Fruit fly (Drosophila melanogaster) whole organism, prepupa: ENCODE data around the gene CG15386.

Experiments
- CG10631 ChIP-seq: fragments of 200-800 bp; sonication (Bioruptor generic); optimal IDR thresholded peaks from 2 replicates; lab custom pipeline; 2016; ENCODE audit warnings: missing biosample characterization, missing genetic modification characterization
- CG10669 ChIP-seq: fragments of 200-800 bp; sonication (Bioruptor generic); optimal IDR thresholded peaks from 3 replicates; lab custom pipeline; 2018; ENCODE audit warnings: missing biosample characterization, mild to moderate bottlenecking, missing genetic modification characterization, moderate library complexity
- CG11294 ChIP-seq: fragments of 200-800 bp; sonication (Bioruptor generic); IDR thresholded peaks from 2 replicates; pipeline ENCODE4 v1.3.6; 2022; ENCODE audit warnings: missing biosample characterization, missing genetic modification characterization
- CG11762 ChIP-seq: fragments of 200-800 bp; sonication (Bioruptor generic); optimal IDR thresholded peaks from 3 replicates; lab custom pipeline; 2016; ENCODE audit warnings: missing biosample characterization, missing genetic modification characterization; ENCODE audit not compliant: insufficient read depth
- CG15336 ChIP-seq: fragments of 200-800 bp; sonication (Bioruptor generic); IDR thresholded peaks from 2 replicates; pipeline ENCODE4 v1.3.6; 2022; ENCODE audit warnings: missing biosample characterization, missing genetic modification characterization
- CG1621 ChIP-seq: fragments of 200-800 bp; sonication (Bioruptor generic); optimal IDR thresholded peaks from 3 replicates; lab custom pipeline; 2018; ENCODE audit warnings: missing biosample characterization, mild to moderate bottlenecking, missing genetic modification characterization
- CG3032 ChIP-seq: fragments of 200-800 bp; optimal IDR thresholded peaks from 2 replicates; lab custom pipeline; 2019; ENCODE audit warnings: missing biosample characterization, mild to moderate bottlenecking, missing genetic modification characterization, moderate library complexity
- CG31627 ChIP-seq: fragments of 200-800 bp; sonication (Bioruptor generic); optimal IDR thresholded peaks from 3 replicates; lab custom pipeline; 2016; ENCODE audit warnings: missing biosample characterization, missing genetic modification characterization
- CG32006 ChIP-seq: fragments of 200-800 bp; sonication (Bioruptor generic); optimal IDR thresholded peaks from 3 replicates; lab custom pipeline; 2017; ENCODE audit warnings: missing biosample characterization, mild to moderate bottlenecking, missing genetic modification characterization
- CG34406 ChIP-seq: fragments of 200-800 bp; sonication (Bioruptor generic); optimal IDR thresholded peaks from 3 replicates; lab custom pipeline; 2016; ENCODE audit warnings: missing biosample characterization, missing genetic modification characterization
- CG3919 ChIP-seq: fragments of 200-800 bp; sonication (Bioruptor generic); optimal IDR thresholded peaks from 3 replicates; lab custom pipeline; 2016; ENCODE audit warnings: missing biosample characterization, missing genetic modification characterization
- CG4318 ChIP-seq: fragments of 200-800 bp; sonication (Bioruptor generic); optimal IDR thresholded peaks from 3 replicates; lab custom pipeline; 2017; ENCODE audit warnings: missing biosample characterization, mild to moderate bottlenecking, missing genetic modification characterization
- CG6163 ChIP-seq: fragments of 200-800 bp; sonication (Bioruptor generic); IDR thresholded peaks from 3 replicates; pipeline ENCODE4 v1.3.6; 2022; ENCODE audit warnings: missing biosample characterization, missing genetic modification characterization
- CG6276 ChIP-seq: fragments of 200-800 bp; sonication (Bioruptor generic); optimal IDR thresholded peaks from 2 replicates; lab custom pipeline; 2017; ENCODE audit warnings: missing biosample characterization, mild to moderate bottlenecking, missing genetic modification characterization
- CG6792 ChIP-seq: fragments of 200-800 bp; sonication (Bioruptor generic); optimal IDR thresholded peaks from 3 replicates; lab custom pipeline; 2016; ENCODE audit warnings: missing biosample characterization, missing genetic modification characterization
- CG6808 ChIP-seq: fragments of 200-800 bp; sonication (Bioruptor generic); optimal IDR thresholded peaks from 3 replicates; lab custom pipeline; 2017; ENCODE audit warnings: missing biosample characterization, missing genetic modification characterization, mild to moderate bottlenecking, moderate library complexity, missing genetic modification reagents
- CG6854 ChIP-seq: fragments of 200-800 bp; sonication (Bioruptor generic); optimal IDR thresholded peaks from 2 replicates; lab custom pipeline; 2017; ENCODE audit warnings: missing biosample characterization, mild to moderate bottlenecking, missing genetic modification characterization
- CG8119 ChIP-seq: fragments of 200-800 bp; sonication (Bioruptor generic); IDR thresholded peaks from 3 replicates; pipeline ENCODE4 v1.3.6; 2022; ENCODE audit warnings: missing biosample characterization, missing genetic modification characterization
- CG8319 ChIP-seq: fragments of 200-800 bp; sonication (Bioruptor generic); optimal IDR thresholded peaks from 3 replicates; lab custom pipeline; 2016; ENCODE audit warnings: missing biosample characterization, missing genetic modification characterization
- CG8632 ChIP-seq: fragments of 200-800 bp; sonication (Bioruptor generic); optimal IDR thresholded peaks from 3 replicates; lab custom pipeline; 2016; ENCODE audit warnings: missing biosample characterization, missing genetic modification characterization
- CG9139 ChIP-seq: fragments of 200-800 bp; sonication (Bioruptor generic); optimal IDR thresholded peaks from 3 replicates; lab custom pipeline; 2017; ENCODE audit warnings: missing biosample characterization, mild to moderate bottlenecking, missing genetic modification characterization
- Eip75B ChIP-seq: fragments of 200-800 bp; sonication (Bioruptor generic); optimal IDR thresholded peaks from 3 replicates; lab custom pipeline; 2016; ENCODE audit warnings: missing biosample characterization, missing genetic modification characterization
- Eip78C ChIP-seq: fragments of 200-800 bp; sonication (Bioruptor generic); peaks from one replicate; lab custom pipeline; 2016; ENCODE audit warnings: missing biosample characterization, missing genetic modification characterization
- Eip93F ChIP-seq: fragments of 200-800 bp; sonication (Bioruptor generic); optimal IDR thresholded peaks from 2 replicates; lab custom pipeline; 2016; ENCODE audit warnings: missing biosample characterization, mild to moderate bottlenecking, missing genetic modification characterization
- Ets21C ChIP-seq: fragments of 200-800 bp; sonication (Bioruptor generic); optimal IDR thresholded peaks from 3 replicates; lab custom pipeline; 2016; ENCODE audit warnings: missing biosample characterization, missing genetic modification characterization
- Hr38 ChIP-seq: sonication (Bioruptor generic); optimal IDR thresholded peaks from 2 replicates; lab custom pipeline; 2016; ENCODE audit warnings: missing biosample characterization, missing genetic modification characterization
- Hr39 ChIP-seq: fragments of 200-800 bp; sonication (Bioruptor generic); optimal IDR thresholded peaks from 2 replicates; lab custom pipeline; 2016; ENCODE audit warnings: missing biosample characterization, missing genetic modification characterization
- Hr4 ChIP-seq: fragments of 200-800 bp; sonication (Bioruptor generic); optimal IDR thresholded peaks from 3 replicates; lab custom pipeline; 2016; ENCODE audit warnings: missing biosample characterization, missing genetic modification characterization
- OdsH ChIP-seq: fragments of 200-800 bp; sonication (Bioruptor generic); optimal IDR thresholded peaks from 3 replicates; lab custom pipeline; 2016; ENCODE audit warnings: missing biosample characterization, missing genetic modification characterization
- Smox ChIP-seq: fragments of 200-800 bp; sonication (Bioruptor generic); optimal IDR thresholded peaks from 3 replicates; lab custom pipeline; 2016; ENCODE audit warnings: missing biosample characterization, missing genetic modification characterization
- Sox15 ChIP-seq: fragments of 200-800 bp; sonication (Bioruptor generic); optimal IDR thresholded peaks from 3 replicates; lab custom pipeline; 2016; ENCODE audit warnings: missing biosample characterization, missing genetic modification characterization
- achi ChIP-seq: fragments of 200-800 bp; sonication (Bioruptor generic); optimal IDR thresholded peaks from 3 replicates; lab custom pipeline; 2016; ENCODE audit warnings: missing biosample characterization, missing genetic modification characterization
- acj6 ChIP-seq: fragments of 200-800 bp; sonication (Bioruptor generic); optimal IDR thresholded peaks from 3 replicates; lab custom pipeline; 2016; ENCODE audit warnings: missing biosample characterization, missing genetic modification characterization
- cyc ChIP-seq: fragments of 200-800 bp; sonication (Bioruptor generic); optimal IDR thresholded peaks from 3 replicates; lab custom pipeline; 2016; ENCODE audit warnings: missing biosample characterization, missing genetic modification characterization
- eg ChIP-seq: fragments of 200-800 bp; sonication (Bioruptor generic); IDR thresholded peaks from 3 replicates; pipeline ENCODE4 v1.3.6; 2022; ENCODE audit warnings: missing biosample characterization, missing genetic modification characterization
- esn ChIP-seq: fragments of 200-800 bp; sonication (Bioruptor generic); optimal IDR thresholded peaks from 2 replicates; lab custom pipeline; 2016; ENCODE audit warnings: missing biosample characterization, mild to moderate bottlenecking, missing genetic modification characterization, moderate library complexity
- fd85E ChIP-seq: fragments of 200-800 bp; sonication (Bioruptor generic); optimal IDR thresholded peaks from 3 replicates; lab custom pipeline; 2016; ENCODE audit warnings: missing biosample characterization, missing genetic modification characterization
- fkh ChIP-seq: fragments of 200-800 bp; sonication (Bioruptor generic); optimal IDR thresholded peaks from 3 replicates; lab custom pipeline; 2017; ENCODE audit warnings: missing biosample characterization, mild to moderate bottlenecking, missing genetic modification characterization, moderate library complexity
- net ChIP-seq: fragments of 200-800 bp; sonication (Bioruptor generic); optimal IDR thresholded peaks from 3 replicates; lab custom pipeline; 2016; ENCODE audit warnings: missing biosample characterization, missing genetic modification characterization
- pdm3 ChIP-seq: fragments of 200-800 bp; sonication (Bioruptor generic); optimal IDR thresholded peaks from 3 replicates; lab custom pipeline; 2016; ENCODE audit warnings: missing biosample characterization, missing genetic modification characterization
- salr ChIP-seq, 2 experiments: fragments of 200-800 bp; sonication (Bioruptor generic); optimal IDR thresholded peaks; 3 replicates each; lab custom pipeline; 2016 to 2018; ENCODE audit warnings: missing biosample characterization in 2 of 2, missing genetic modification characterization in 2 of 2, mild to moderate bottlenecking in 1 of 2
- spab ChIP-seq: fragments of 200-800 bp; sonication (Bioruptor generic); optimal IDR thresholded peaks from 2 replicates; lab custom pipeline; 2017; ENCODE audit warnings: missing biosample characterization, mild to moderate bottlenecking, missing genetic modification characterization, missing genetic modification reagents
- ss ChIP-seq, 2 experiments: fragments of 200-800 bp; sonication (Bioruptor generic); optimal IDR thresholded peaks; 2 replicates in 1 of 2; 3 replicates in 1 of 2; lab custom pipeline; 2017 to 2018; ENCODE audit warnings: mild to moderate bottlenecking in 2 of 2, missing biosample characterization in 2 of 2, missing genetic modification characterization in 2 of 2, moderate library complexity in 1 of 2
- svp ChIP-seq: fragments of 200-800 bp; sonication (Bioruptor generic); peaks from one replicate; lab custom pipeline; 2016; ENCODE audit warnings: missing biosample characterization, missing genetic modification characterization
- vri ChIP-seq: fragments of 200-800 bp; sonication (Bioruptor generic); optimal IDR thresholded peaks from 3 replicates; lab custom pipeline; 2016; ENCODE audit warnings: missing biosample characterization, mild to moderate bottlenecking, missing genetic modification characterization

CG15386 gene

DNA sequence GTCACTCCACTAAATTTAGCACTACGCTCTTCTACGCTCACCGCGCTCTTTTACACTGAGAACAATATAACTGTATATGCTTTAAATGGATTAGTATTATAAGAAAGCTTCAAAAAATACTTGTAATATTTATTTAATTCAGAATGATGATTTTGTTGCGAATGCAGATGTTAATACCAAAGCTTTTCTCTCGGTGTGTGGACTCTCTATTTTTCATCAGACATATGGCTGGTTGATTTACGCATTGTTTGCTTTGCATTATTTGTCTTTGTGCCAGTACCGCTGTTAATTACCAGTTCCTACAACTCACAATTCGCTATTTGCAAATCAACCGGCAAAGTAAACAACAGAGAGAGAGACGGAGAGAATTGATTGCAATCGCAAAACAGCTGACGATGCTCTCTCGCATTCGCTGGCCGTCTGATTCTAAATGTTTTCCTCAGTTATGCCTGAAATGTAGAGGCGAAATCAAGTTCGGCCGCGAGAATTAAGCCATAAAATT, 4.7 kb upstream of the CG15386 start (continued):
- peak; percentile 100 for TF ChIP-seq CG15336 (GFP tag; lab: Robert Waterston, UW)
- peak; percentile 98 for TF ChIP-seq CG6808
- TF ChIP-seq Ets21C (GFP tag; lab: Kevin White, UChicago) = peak; percentile 95
- peak; percentile 97 for TF ChIP-seq Smox (GFP tag; lab: Kevin White, UChicago)
- TF ChIP-seq Hr39 (GFP tag; lab: Kevin White, UChicago) = peak; percentile 97
- peak; percentile 99 for TF ChIP-seq OdsH (GFP tag; lab: Kevin White, UChicago)
- peak; percentile 100 for TF ChIP-seq eg (GFP tag; lab: Robert Waterston, UW)
- peak; percentile 99 for TF ChIP-seq CG10669
- peak; percentile 95 for TF ChIP-seq Sox15
- TF ChIP-seq salr (GFP tag; optimal IDR thresholded peaks at IDR 0.05; lab: Kevin White, UChicago) = peak; percentile 98 to 99
- peak; percentile 97 for TF ChIP-seq CG9139 (GFP tag; lab: Kevin White, UChicago)
- peak; percentile 97 to 99 for TF ChIP-seq ss (GFP tag; optimal IDR thresholded peaks at IDR 0.05; lab: Kevin White, UChicago)
- peak; percentile 99 for TF ChIP-seq Eip75B
- TF ChIP-seq spab (GFP tag; lab: Kevin White, UChicago) = peak; percentile 99
- peak; percentile 95 for TF ChIP-seq Eip93F (GFP tag; lab: Kevin White, UChicago)
- peak; percentile 98 for TF ChIP-seq acj6 (GFP tag; lab: Kevin White, UChicago)
- peak; percentile 100 for TF ChIP-seq Hr4
- TF ChIP-seq CG6854 = peak; percentile 85
- TF ChIP-seq CG1621 (tag; lab: Kevin White, UChicago) = peak; percentile 98
- TF ChIP-seq CG34406 (GFP tag; lab: Kevin White, UChicago) = peak; percentile 99
- peak; percentile 99 for TF ChIP-seq CG11294 (GFP tag; lab: Robert Waterston, UW)
- TF ChIP-seq CG10631 (GFP tag; lab: Kevin White, UChicago) = peak; percentile 99
- TF ChIP-seq achi (GFP tag; lab: Kevin White, UChicago) = peak; percentile 98
- peak; percentile 97 for TF ChIP-seq CG11762
- TF ChIP-seq CG31627 (GFP tag; lab: Kevin White, UChicago) = peak; percentile 97
- peak; percentile 97 for TF ChIP-seq CG6276 (GFP tag; lab: Kevin White, UChicago)
- TF ChIP-seq cyc (GFP tag; lab: Kevin White, UChicago) = peak; percentile 97
- peak; percentile 99 for TF ChIP-seq CG8632 (GFP tag; lab: Kevin White, UChicago)
- peak; percentile 100 for TF ChIP-seq CG6163 (GFP tag; lab: Robert Waterston, UW)
- peak; percentile 100 for TF ChIP-seq CG8119 (GFP tag; lab: Robert Waterston, UW)
- peak; percentile 99 for TF ChIP-seq CG6792 (GFP tag; lab: Kevin White, UChicago)
- peak; percentile 98 for TF ChIP-seq CG3032 (tag; lab: Kevin White, UChicago)
- TF ChIP-seq fkh (GFP tag; lab: Kevin White, UChicago) = peak; percentile 94
- peak; percentile 99 for TF ChIP-seq net (GFP tag; lab: Kevin White, UChicago)
- TF ChIP-seq vri (GFP tag; lab: Kevin White, UChicago) = peak; percentile 99

DNA sequence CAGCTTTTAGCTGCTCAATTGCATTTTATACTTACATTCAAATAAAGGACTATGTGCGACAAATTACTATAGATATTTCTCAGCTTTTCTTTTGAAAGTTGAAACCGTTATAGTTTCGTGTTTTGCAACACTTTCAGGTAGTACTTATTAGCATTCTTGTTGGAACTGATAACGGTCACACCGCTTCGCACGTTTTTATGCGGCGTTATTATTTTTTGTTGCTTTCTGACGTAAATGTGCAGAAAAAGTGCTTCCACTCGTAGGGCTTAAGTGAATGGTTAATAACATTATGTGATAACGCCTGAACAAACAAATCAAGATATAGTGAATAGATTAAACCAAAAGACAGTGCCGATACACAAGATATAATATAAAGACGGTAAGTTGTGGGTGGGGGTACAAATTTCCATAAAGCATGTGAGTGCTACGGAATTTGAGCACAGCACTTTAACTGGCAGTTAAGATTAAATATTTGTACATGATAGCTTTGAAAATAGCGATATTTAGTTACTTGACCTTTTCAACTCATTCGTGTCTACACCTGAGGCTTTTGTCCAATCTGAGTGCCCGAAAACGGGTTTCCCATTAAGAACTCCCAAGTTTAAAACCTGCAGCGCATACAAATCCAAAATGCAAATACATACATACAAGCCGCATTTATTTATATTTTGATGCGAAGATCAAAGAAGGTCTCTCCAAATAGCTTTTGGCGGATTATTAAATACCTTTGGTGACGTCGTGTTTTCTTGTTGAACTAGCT, 3.7 kb upstream of the CG15386 start, which contains the start of gene papi:
Gene papi, plus strand, starts transcription at position 176 of the 760 bp plus-strand sequence.
- TF ChIP-seq Hr38 (GFP tag; lab: Kevin White, UChicago) = no peak
- TF ChIP-seq CG8119 (GFP tag; lab: Robert Waterston, UW) = no peak
- no peak for TF ChIP-seq CG9139 (GFP tag; lab: Kevin White, UChicago)
- TF ChIP-seq Eip93F (GFP tag; lab: Kevin White, UChicago) = no peak
- no peak for TF ChIP-seq cyc (GFP tag; lab: Kevin White, UChicago)
- TF ChIP-seq fd85E (GFP tag; lab: Kevin White, UChicago) = no peak
- no peak for TF ChIP-seq CG3919 (GFP tag; lab: Kevin White, UChicago)
- TF ChIP-seq CG32006 = no peak
- no peak for TF ChIP-seq CG6854
- TF ChIP-seq svp (GFP tag; lab: Kevin White, UChicago) = peak; percentile 53
- no peak for TF ChIP-seq ss (GFP tag; optimal IDR thresholded peaks at IDR 0.05; lab: Kevin White, UChicago)
- no peak for TF ChIP-seq pdm3 (GFP tag; lab: Kevin White, UChicago)
- TF ChIP-seq CG8319 (GFP tag; lab: Kevin White, UChicago) = no peak
- TF ChIP-seq Eip78C = peak; percentile 62
- peak; percentile 31 for TF ChIP-seq fkh (GFP tag; lab: Kevin White, UChicago)
- no peak for TF ChIP-seq CG4318
- peak; percentile 4 for TF ChIP-seq CG1621 (tag; lab: Kevin White, UChicago)
- no peak for TF ChIP-seq Sox15
- no peak for TF ChIP-seq Ets21C (GFP tag; lab: Kevin White, UChicago)
- peak; percentile 16 for TF ChIP-seq esn (GFP tag; lab: Kevin White, UChicago)
- peak; percentile 26 for TF ChIP-seq vri (GFP tag; lab: Kevin White, UChicago)
- no peak for TF ChIP-seq CG10669
